Worm (Caenorhabditis elegans): ENCODE data around the gene C02F5.14.

C02F5.14 gene

DNA sequence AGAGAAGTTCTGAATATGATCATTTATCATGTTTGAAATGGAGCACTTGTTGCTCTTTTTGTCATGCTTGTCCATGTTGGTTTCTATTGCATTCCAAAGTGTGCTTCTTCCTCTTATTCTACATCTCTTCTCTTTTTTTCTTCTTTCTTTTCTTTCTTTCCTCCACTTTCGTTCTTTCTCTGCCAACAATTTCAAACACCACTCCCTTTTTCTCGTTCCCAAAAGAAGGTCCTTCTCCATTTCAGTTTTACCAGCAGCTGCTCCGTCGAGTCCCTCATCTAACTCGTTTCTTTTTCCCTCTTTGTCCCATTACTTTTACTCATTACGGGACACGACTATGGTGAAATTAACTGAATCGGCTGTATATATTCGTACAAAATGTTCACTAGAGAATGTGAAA lies 19.6 kb upstream of the C02F5.14 start, which contains the start of gene F09G8.5:
Gene F09G8.5 (plus strand): TSS at position 38 of the 400 bp plus-strand sequence.
- no peak for TF ChIP-seq che-1 (tag; optimal IDR thresholded peaks at IDR 0.05)
- TF ChIP-seq ceh-24 (tag; optimal IDR thresholded peaks at IDR 0.05): no peak
- no peak for TF ChIP-seq pax-1 (tag; optimal IDR thresholded peaks at IDR 0.05)
- TF ChIP-seq ceh-22 (tag; optimal IDR thresholded peaks at IDR 0.05): no peak
- no peak for TF ChIP-seq ceh-48 (tag; optimal IDR thresholded peaks at IDR 0.05)
- no peak for TF ChIP-seq pha-2 (tag; optimal IDR thresholded peaks at IDR 0.05)
- TF ChIP-seq hlh-6 (tag; optimal IDR thresholded peaks at IDR 0.05): no peak
- TF ChIP-seq zip-5 (tag; optimal IDR thresholded peaks at IDR 0.05): no peak
- TF ChIP-seq pag-3 (tag; optimal IDR thresholded peaks at IDR 0.05; ENCODE audit: borderline replicate concordance): no peak
- TF ChIP-seq lim-6 (tag; optimal IDR thresholded peaks at IDR 0.05): no peak
- no peak for TF ChIP-seq F13H6.1 (tag; optimal IDR thresholded peaks at IDR 0.05)
- no peak for TF ChIP-seq rnt-1 (tag; optimal IDR thresholded peaks at IDR 0.05)
- no peak for TF ChIP-seq hlh-30 (tag; optimal IDR thresholded peaks at IDR 0.05; ENCODE audit: insufficient read depth)
- no peak for TF ChIP-seq C38D4.7 (GFP tag; optimal IDR thresholded peaks at IDR 0.05)
- TF ChIP-seq eyg-1 (tag; optimal IDR thresholded peaks at IDR 0.05): no peak
- TF ChIP-seq nfya-1 (tag; optimal IDR thresholded peaks at IDR 0.05): no peak
- no peak for TF ChIP-seq unc-3 (GFP tag; conservative IDR thresholded peaks at IDR 0.05)
- TF ChIP-seq unc-3 (tag; optimal IDR thresholded peaks at IDR 0.05): no peak
- TF ChIP-seq pat-9 (tag; optimal IDR thresholded peaks at IDR 0.05): no peak
- no peak for TF ChIP-seq mec-3 (tag; optimal IDR thresholded peaks at IDR 0.05; ENCODE audit: borderline replicate concordance)

DNA sequence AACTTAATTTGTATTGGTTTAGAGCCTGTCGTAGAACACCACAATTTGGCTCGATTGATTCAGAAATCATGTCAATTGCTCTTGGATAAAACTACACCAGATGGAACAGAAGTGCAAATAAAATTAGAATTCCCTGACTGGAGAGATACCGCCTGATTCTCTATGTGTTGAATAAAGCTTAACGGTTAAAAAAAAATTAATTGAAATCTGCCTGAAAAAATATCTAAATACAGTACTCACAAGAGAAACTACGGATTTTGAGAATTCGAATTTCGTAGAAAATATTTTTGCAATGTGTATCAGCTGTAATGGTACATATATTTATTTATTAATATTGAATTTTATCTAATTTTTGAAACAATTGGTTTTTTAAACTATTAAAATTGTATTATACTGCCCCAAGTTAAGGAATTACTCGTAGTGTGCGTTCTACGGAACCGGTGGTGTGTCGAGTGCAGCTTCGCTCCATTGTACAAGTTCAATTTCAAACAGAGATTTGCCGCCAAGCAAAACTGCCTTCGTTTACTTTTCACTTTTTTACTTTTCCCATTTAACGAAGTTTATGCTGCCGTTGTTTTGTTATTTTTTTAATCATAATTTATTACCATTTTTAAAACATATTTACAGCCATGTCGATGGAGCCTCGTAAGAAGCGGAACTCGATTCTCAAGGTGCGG lies 14.8 kb upstream of the C02F5.14 start, which contains the start of gene knl-1:
Gene knl-1 (plus strand): TSS at position 626 of the 677 bp plus-strand sequence.
- TF ChIP-seq eyg-1 (tag; optimal IDR thresholded peaks at IDR 0.05): no peak
- TF ChIP-seq hlh-8 (tag; optimal IDR thresholded peaks at IDR 0.05): peak; percentile 65
- TF ChIP-seq mec-3 (tag; optimal IDR thresholded peaks at IDR 0.05; ENCODE audit: borderline replicate concordance): no peak
- no peak for TF ChIP-seq hlh-6 (tag; optimal IDR thresholded peaks at IDR 0.05)
- TF ChIP-seq rnt-1 (tag; optimal IDR thresholded peaks at IDR 0.05): peak; percentile 10
- TF ChIP-seq ceh-45 (GFP tag; IDR thresholded peaks at IDR 0.05): no peak
- no peak for TF ChIP-seq T23F11.4 (GFP tag; optimal IDR thresholded peaks at IDR 0.05)
- no peak for TF ChIP-seq unc-55 (GFP tag; optimal IDR thresholded peaks at IDR 0.05)
- peak; percentile 69 for TF ChIP-seq fax-1 (tag; optimal IDR thresholded peaks at IDR 0.05)
- TF ChIP-seq elt-2 (tag; optimal IDR thresholded peaks at IDR 0.05): peak; percentile 79
- TF ChIP-seq elt-4 (tag; optimal IDR thresholded peaks at IDR 0.05): no peak
- no peak for TF ChIP-seq nhr-11 (tag; optimal IDR thresholded peaks at IDR 0.05)
- TF ChIP-seq unc-3 (GFP tag; conservative IDR thresholded peaks at IDR 0.05): no peak
- peak; percentile 21 for TF ChIP-seq unc-3 (tag; optimal IDR thresholded peaks at IDR 0.05)
- TF ChIP-seq pqm-1 (tag; optimal IDR thresholded peaks at IDR 0.05): no peak
- TF ChIP-seq C38D4.7 (GFP tag; optimal IDR thresholded peaks at IDR 0.05): peak; percentile 7
- no peak for TF ChIP-seq sox-2 (GFP tag; IDR thresholded peaks at IDR 0.05)
- no peak for TF ChIP-seq che-1 (tag; optimal IDR thresholded peaks at IDR 0.05)
- no peak for TF ChIP-seq K02D7.2 (tag; optimal IDR thresholded peaks at IDR 0.05)
- no peak for TF ChIP-seq ceh-22 (tag; optimal IDR thresholded peaks at IDR 0.05)
- TF ChIP-seq ceh-2 (tag; optimal IDR thresholded peaks at IDR 0.05): peak; percentile 68
- TF ChIP-seq fkh-6 (tag; optimal IDR thresholded peaks at IDR 0.05): no peak
- TF ChIP-seq tbx-7 (tag; optimal IDR thresholded peaks at IDR 0.05): peak; percentile 25
- TF ChIP-seq ceh-14 (tag; optimal IDR thresholded peaks at IDR 0.05): peak; percentile 69
- TF ChIP-seq npax-4 (tag; optimal IDR thresholded peaks at IDR 0.05): no peak
- peak; percentile 20 for TF ChIP-seq madf-2 (tag; optimal IDR thresholded peaks at IDR 0.05)
- TF ChIP-seq zip-5 (tag; optimal IDR thresholded peaks at IDR 0.05): peak; percentile 87
- peak; percentile 89 for TF ChIP-seq ceh-31 (tag; optimal IDR thresholded peaks at IDR 0.05)
- TF ChIP-seq ahr-1 (tag; optimal IDR thresholded peaks at IDR 0.05): peak; percentile 50
- no peak for TF ChIP-seq ztf-16 (tag; optimal IDR thresholded peaks at IDR 0.05)
- peak; percentile 68 for TF ChIP-seq C08G9.2 (tag; optimal IDR thresholded peaks at IDR 0.05)
- no peak for TF ChIP-seq sdc-2 (tag; optimal IDR thresholded peaks at IDR 0.05)
- TF ChIP-seq F13H6.1 (tag; optimal IDR thresholded peaks at IDR 0.05): peak; percentile 2
- no peak for TF ChIP-seq unc-42 (tag; optimal IDR thresholded peaks at IDR 0.05)
- TF ChIP-seq ceh-30 (tag; optimal IDR thresholded peaks at IDR 0.05): no peak
- TF ChIP-seq lim-6 (tag; optimal IDR thresholded peaks at IDR 0.05): peak; percentile 1
- peak; percentile 65 for TF ChIP-seq ets-4 (tag; optimal IDR thresholded peaks at IDR 0.05)
- TF ChIP-seq ama-1 (optimal IDR thresholded peaks at IDR 0.05): no peak
- TF ChIP-seq nfya-1 (tag; optimal IDR thresholded peaks at IDR 0.05): peak; percentile 33
- TF ChIP-seq pha-2 (tag; optimal IDR thresholded peaks at IDR 0.05): peak; percentile 40
- TF ChIP-seq hlh-30 (tag; optimal IDR thresholded peaks at IDR 0.05; ENCODE audit: insufficient read depth): no peak
- peak; percentile 38 for TF ChIP-seq ceh-34 (tag; optimal IDR thresholded peaks at IDR 0.05)
- peak; percentile 25 for TF ChIP-seq unc-86 (tag; optimal IDR thresholded peaks at IDR 0.05)
- TF ChIP-seq Y22D7AL.16 (tag; optimal IDR thresholded peaks at IDR 0.05): no peak
